Fruit fly (Drosophila melanogaster): Measurements from ENCODE around the gene Syx7.

Gene Syx7

dm6 chr3L:21416921-21417447 is 28.6 kb upstream of the Syx7 start (continued):
- TF ChIP-seq CG11456 (GFP tag; IDR thresholded peaks at IDR 0.05) (0 out of 3 replicates have a peak, but pooled peaks have one; percentile 26), lilli (GFP tag; optimal IDR thresholded peaks at IDR 0.05) (peak; percentile 33)

- TF ChIP-seq CG16815 (GFP tag; optimal IDR thresholded peaks at IDR 0.05) (no peak), D (optimal IDR thresholded peaks at IDR 0.05) (no peak), D (GFP tag; optimal IDR thresholded peaks at IDR 0.05) (peak; percentile 43), ftz-f1 (GFP tag; optimal IDR thresholded peaks at IDR 0.05) (no peak), HLH3B (GFP tag; IDR thresholded peaks at IDR 0.05) (no peak), toy (GFP tag; IDR thresholded peaks at IDR 0.05) (no peak), Taf1 (GFP tag; IDR thresholded peaks at IDR 0.05) (no peak), inv (GFP tag; IDR thresholded peaks at IDR 0.05; ENCODE audit: partially characterized antibody) (no peak), luna (GFP tag; optimal IDR thresholded peaks at IDR 0.05) (no peak), pita (GFP tag; optimal IDR thresholded peaks at IDR 0.05) (no peak), Scr (GFP tag; IDR thresholded peaks at IDR 0.05; ENCODE audit: partially characterized antibody) (no peak), sens (GFP tag) (no peak), CG17328 (GFP tag; IDR thresholded peaks at IDR 0.05) (peak; percentile 48; the same call in 1 of the 2 replicates), CG12299 (tag; optimal IDR thresholded peaks at IDR 0.05) (no peak), HLH54F (GFP tag; optimal IDR thresholded peaks at IDR 0.05) (no peak), chinmo (GFP tag; IDR thresholded peaks at IDR 0.05; ENCODE audit: partially characterized antibody) (peak; percentile 74; the same call in 2 of the 4 replicates), Ets65A (GFP tag) (no peak), sima (GFP tag; optimal IDR thresholded peaks at IDR 0.05) (no peak), Sox102F (GFP tag; optimal IDR thresholded peaks at IDR 0.05) (peak; percentile 75), her (GFP tag; optimal IDR thresholded peaks at IDR 0.05) (no peak), CG6689 (GFP tag; IDR thresholded peaks at IDR 0.05) (peak; percentile 49), cwo (GFP tag; optimal IDR thresholded peaks at IDR 0.05) (peak; percentile 67), org-1 (GFP tag; optimal IDR thresholded peaks at IDR 0.05) (peak; percentile 25), Eip74EF (GFP tag; optimal IDR thresholded peaks at IDR 0.05) (peak in 1 of 2 experiments; percentile 39), Meics (GFP tag; optimal IDR thresholded peaks at IDR 0.05) (peak; percentile 73), B-H2 (GFP tag; optimal IDR thresholded peaks at IDR 0.05) (no peak), zfh2 (GFP tag; optimal IDR thresholded peaks at IDR 0.05) (no peak), Hr3 (GFP tag; optimal IDR thresholded peaks at IDR 0.05) (peak; percentile 29), crc (GFP tag; optimal IDR thresholded peaks at IDR 0.05) (no peak), CG13424 (tag; optimal IDR thresholded peaks at IDR 0.05) (peak; percentile 67), Ptx1 (GFP tag; IDR thresholded peaks at IDR 0.05) (peak; percentile 55), gem (tag; optimal IDR thresholded peaks at IDR 0.05) (peak; percentile 79), Dek (tag; optimal IDR thresholded peaks at IDR 0.05) (peak; percentile 36), HmgZ (tag; optimal IDR thresholded peaks at IDR 0.05) (peak; percentile 0), sisA (GFP tag; IDR thresholded peaks at IDR 0.05) (no peak), CG1603 (tag; optimal IDR thresholded peaks at IDR 0.05) (no peak), hth (optimal IDR thresholded peaks at IDR 0.05) (no peak), dan (GFP tag; IDR thresholded peaks at IDR 0.05) (no peak), bcd (GFP tag; optimal IDR thresholded peaks at IDR 0.05) (peak; percentile 57), CG14441 (GFP tag; IDR thresholded peaks at IDR 0.05) (peak; percentile 48; the same call in 1 of the 2 replicates), gro (GFP tag; optimal IDR thresholded peaks at IDR 0.05) (no peak), twi (tag; optimal IDR thresholded peaks at IDR 0.05) (no peak), psq (GFP tag; optimal IDR thresholded peaks at IDR 0.05) (no peak), pb (GFP tag; optimal IDR thresholded peaks at IDR 0.05) (no peak), CG17385 (GFP tag; optimal IDR thresholded peaks at IDR 0.05) (peak; percentile 64), Hr51 (GFP tag; optimal IDR thresholded peaks at IDR 0.05) (peak in 1 of 2 experiments; percentile 80)
These were observed 27.6 kb upstream of the Syx7 start for dm6 chr3L:21417884-21418536.
